Fruit fly (Drosophila melanogaster): ENCODE measurements around the gene CG15546.

The CG15546 gene

dm6 chr3R:30872301-30873044 is 3.5 kb downstream of the CG15546 start, which contains the start of gene CG15545:
Gene CG15545 (minus strand): TSS chr3R:30872351.
- TF ChIP-seq pan (optimal IDR thresholded peaks at IDR 0.05), result no peak
- no peak for TF ChIP-seq psq (optimal IDR thresholded peaks at IDR 0.05)
- TF ChIP-seq Dll (optimal IDR thresholded peaks at IDR 0.05), result no peak
- no peak for TF ChIP-seq CG8478 (optimal IDR thresholded peaks at IDR 0.05)

dm6 chr3R:30870317-30870878 is 5.6 kb downstream of the CG15546 start:
- TF ChIP-seq pan (optimal IDR thresholded peaks at IDR 0.05), result no peak

dm6 chr3R:30867232-30867631 is 8.8 kb downstream of the CG15546 start, which contains the start of gene Cpr100A:
Gene Cpr100A (plus strand): TSS chr3R:30867521.
- TF ChIP-seq psq (optimal IDR thresholded peaks at IDR 0.05) (no peak), usp (GFP tag; optimal IDR thresholded peaks at IDR 0.05) (no peak), Dll (optimal IDR thresholded peaks at IDR 0.05) (no peak), CG8478 (optimal IDR thresholded peaks at IDR 0.05) (no peak), pan (optimal IDR thresholded peaks at IDR 0.05) (no peak)

- TF ChIP-seq pan (optimal IDR thresholded peaks at IDR 0.05) (no peak), psq (optimal IDR thresholded peaks at IDR 0.05) (no peak), CG8478 (optimal IDR thresholded peaks at IDR 0.05) (no peak), EcR (GFP tag; optimal IDR thresholded peaks at IDR 0.05) (no peak), Dll (optimal IDR thresholded peaks at IDR 0.05) (no peak), usp (GFP tag; optimal IDR thresholded peaks at IDR 0.05) (no peak)
These were observed 10.1 kb downstream of the CG15546 start for dm6 chr3R:30865883-30866282.

- TF ChIP-seq EcR (GFP tag; optimal IDR thresholded peaks at IDR 0.05) (no peak), usp (GFP tag; optimal IDR thresholded peaks at IDR 0.05) (no peak), Dll (optimal IDR thresholded peaks at IDR 0.05) (no peak)
These were observed 10.6 kb downstream of the CG15546 start for dm6 chr3R:30865365-30865770.

dm6 chr3R:30864465-30864864 is 11.5 kb downstream of the CG15546 start:
- TF ChIP-seq EcR (GFP tag; optimal IDR thresholded peaks at IDR 0.05) (no peak), Dll (optimal IDR thresholded peaks at IDR 0.05) (no peak)

- TF ChIP-seq EcR (GFP tag; optimal IDR thresholded peaks at IDR 0.05), result no peak
- no peak for TF ChIP-seq pan (optimal IDR thresholded peaks at IDR 0.05)
- TF ChIP-seq usp (GFP tag; optimal IDR thresholded peaks at IDR 0.05), result no peak
- TF ChIP-seq CG8478 (optimal IDR thresholded peaks at IDR 0.05), result no peak
- no peak for TF ChIP-seq Dll (optimal IDR thresholded peaks at IDR 0.05)
- no peak for TF ChIP-seq psq (optimal IDR thresholded peaks at IDR 0.05)
These were observed 12.0 kb downstream of the CG15546 start for dm6 chr3R:30863971-30864370.

dm6 chr3R:30862471-30862870 is 13.5 kb downstream of the CG15546 start:
- TF ChIP-seq pan (optimal IDR thresholded peaks at IDR 0.05) (no peak), psq (optimal IDR thresholded peaks at IDR 0.05) (no peak), EcR (GFP tag; optimal IDR thresholded peaks at IDR 0.05) (no peak), CG8478 (optimal IDR thresholded peaks at IDR 0.05) (no peak), Dll (optimal IDR thresholded peaks at IDR 0.05) (no peak), usp (GFP tag; optimal IDR thresholded peaks at IDR 0.05) (no peak)

- no peak for TF ChIP-seq EcR (GFP tag; optimal IDR thresholded peaks at IDR 0.05)
- no peak for TF ChIP-seq pan (optimal IDR thresholded peaks at IDR 0.05)
- no peak for TF ChIP-seq CG8478 (optimal IDR thresholded peaks at IDR 0.05)
- TF ChIP-seq Dll (optimal IDR thresholded peaks at IDR 0.05), result no peak
- TF ChIP-seq psq (optimal IDR thresholded peaks at IDR 0.05), result no peak
- TF ChIP-seq usp (GFP tag; optimal IDR thresholded peaks at IDR 0.05), result no peak
These were observed 15.4 kb downstream of the CG15546 start for dm6 chr3R:30860561-30860928.

- TF ChIP-seq psq (optimal IDR thresholded peaks at IDR 0.05) (no peak), EcR (GFP tag; optimal IDR thresholded peaks at IDR 0.05) (no peak), pan (optimal IDR thresholded peaks at IDR 0.05) (no peak), Dll (optimal IDR thresholded peaks at IDR 0.05) (no peak), usp (GFP tag; optimal IDR thresholded peaks at IDR 0.05) (no peak), CG8478 (optimal IDR thresholded peaks at IDR 0.05) (no peak)
These were observed 16.0 kb downstream of the CG15546 start for dm6 chr3R:30859901-30860560.

dm6 chr3R:30856596-30856995 is 19.4 kb downstream of the CG15546 start:
- TF ChIP-seq Dll (optimal IDR thresholded peaks at IDR 0.05), result no peak

dm6 chr3R:30855176-30855575 is 20.8 kb downstream of the CG15546 start:
- TF ChIP-seq Dll (optimal IDR thresholded peaks at IDR 0.05) (no peak), pan (optimal IDR thresholded peaks at IDR 0.05) (no peak), EcR (GFP tag; optimal IDR thresholded peaks at IDR 0.05) (no peak), psq (optimal IDR thresholded peaks at IDR 0.05) (no peak), usp (GFP tag; optimal IDR thresholded peaks at IDR 0.05) (no peak), CG8478 (optimal IDR thresholded peaks at IDR 0.05) (no peak)

dm6 chr3R:30851843-30852365 is 24.1 kb downstream of the CG15546 start, which contains the start of gene tll:
Gene tll (plus strand): TSS chr3R:30852315.
- TF ChIP-seq EcR (GFP tag; optimal IDR thresholded peaks at IDR 0.05) (no peak), usp (GFP tag; optimal IDR thresholded peaks at IDR 0.05) (no peak), CG8478 (optimal IDR thresholded peaks at IDR 0.05) (no peak), Dll (optimal IDR thresholded peaks at IDR 0.05) (no peak), psq (optimal IDR thresholded peaks at IDR 0.05) (no peak), pan (optimal IDR thresholded peaks at IDR 0.05) (no peak)
